Worm (Caenorhabditis elegans) whole organism, dauer: ENCODE measurements around the gene H25K10.1.

ENCODE experiments used
- unc-62 ChIP-seq: sonication (generic microtip); optimal IDR thresholded peaks from 2 replicates; lab custom pipeline; 2017; ENCODE audit warnings: missing biosample characterization, missing genetic modification reagents, missing genetic modification characterization

H25K10.1 gene

DNA sequence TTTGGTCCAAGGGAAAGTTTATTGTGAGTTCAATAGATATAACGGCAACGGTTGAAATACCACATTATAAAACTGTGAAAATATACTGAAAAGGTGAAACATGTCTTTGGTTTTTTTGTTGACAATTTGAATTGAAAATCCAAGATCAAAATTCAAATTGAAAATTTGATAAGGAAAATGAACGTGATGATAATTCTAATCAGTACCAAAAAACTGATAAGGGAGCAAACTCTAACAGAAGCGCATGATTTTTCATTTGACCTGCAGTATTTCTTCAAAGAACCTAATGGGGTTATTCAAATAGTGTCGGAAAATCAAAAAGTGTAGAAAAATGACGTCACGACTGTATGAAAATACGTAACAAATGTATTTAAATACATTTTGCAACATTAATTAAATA, 1.2 kb downstream of the H25K10.1 start:
- no peak for TF ChIP-seq unc-62 (GFP tag; lab: Kevin White, UChicago)

DNA sequence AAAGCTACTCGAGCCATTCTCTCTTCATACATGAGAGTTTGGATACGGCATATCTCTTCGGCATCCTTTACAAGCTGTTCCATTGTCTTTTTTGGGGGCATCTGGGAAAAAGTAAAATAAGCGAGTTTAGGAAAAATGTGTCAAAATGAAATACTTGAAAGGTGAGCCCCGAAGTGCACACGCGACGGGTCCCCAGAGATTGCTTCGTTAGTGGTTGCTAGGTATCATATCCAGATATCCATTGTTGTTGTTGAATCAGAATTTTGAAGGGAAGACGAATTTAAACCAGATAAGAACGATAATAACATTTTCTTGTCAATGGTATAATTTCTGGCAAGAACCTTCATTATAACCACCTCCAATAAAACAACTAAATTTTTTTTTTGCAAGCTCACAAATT, 8.7 kb downstream of the H25K10.1 start, which contains the start of gene H25K10.2:
Gene H25K10.2 (minus strand): TSS at position 101 of the 400 bp plus-strand sequence.
- TF ChIP-seq unc-62 (GFP tag; lab: Kevin White, UChicago): no peak

DNA sequence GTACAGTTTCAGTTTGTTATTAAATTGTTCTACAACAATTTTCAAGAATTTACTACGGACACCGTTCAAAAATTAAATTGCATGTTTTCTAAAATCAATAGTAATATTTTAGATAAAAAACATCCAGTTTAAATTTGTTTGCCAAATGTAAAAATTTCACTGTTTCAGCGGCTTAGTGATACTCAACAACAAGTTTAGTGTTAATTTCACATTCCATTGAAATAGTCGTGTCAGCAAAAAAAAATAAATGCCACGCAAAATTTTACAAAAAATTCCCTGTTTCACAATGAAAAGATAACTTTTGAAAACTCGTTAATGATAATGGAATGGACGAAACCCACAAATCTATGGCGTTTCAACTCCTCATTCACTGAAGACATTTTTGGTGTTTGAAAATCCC, 14.0 kb downstream of the H25K10.1 start:
- TF ChIP-seq unc-62 (GFP tag; lab: Kevin White, UChicago): no peak

DNA sequence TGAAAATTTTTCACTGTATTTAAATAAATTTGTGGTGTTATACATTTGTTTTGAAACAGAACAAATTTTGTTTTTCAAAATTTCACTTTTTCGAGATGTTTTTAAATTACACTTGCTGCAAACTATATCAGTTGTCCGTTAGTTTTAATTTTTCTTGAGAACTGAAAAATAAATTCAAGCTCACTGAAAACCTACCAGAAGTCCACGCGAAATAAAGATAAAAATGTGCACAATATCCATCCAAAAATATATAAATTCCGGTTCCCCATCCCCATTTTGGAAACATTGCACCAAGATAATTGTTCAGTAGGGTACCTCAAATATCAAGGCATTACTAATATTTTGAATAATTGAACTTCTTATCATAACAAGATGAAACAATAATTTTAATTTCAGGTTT, 18.5 kb downstream of the H25K10.1 start:
- TF ChIP-seq unc-62 (GFP tag; lab: Kevin White, UChicago): no peak

DNA sequence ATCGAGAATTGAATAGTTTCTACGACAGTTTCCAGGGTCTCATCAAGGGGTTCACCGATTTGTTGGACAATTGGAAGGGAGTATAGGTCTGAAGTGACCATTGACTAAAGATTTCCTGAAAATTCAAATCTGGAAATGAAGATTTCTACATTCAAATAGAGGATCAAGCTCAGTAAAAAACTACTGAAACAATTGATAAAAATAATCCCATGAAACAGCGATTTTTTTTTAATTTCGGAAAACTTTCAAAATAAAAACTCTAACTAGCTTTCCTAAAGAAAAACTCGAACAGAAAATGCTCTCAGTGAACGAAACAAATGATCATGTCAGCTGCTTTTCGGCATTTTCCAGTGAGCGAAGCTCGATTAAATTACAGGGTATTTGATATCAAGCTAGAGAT, 19.4 kb downstream of the H25K10.1 start, which contains the start of gene srv-11:
Gene srv-11 (minus strand): TSS at position 101 of the 400 bp plus-strand sequence.
- no peak for TF ChIP-seq unc-62 (GFP tag; lab: Kevin White, UChicago)

DNA sequence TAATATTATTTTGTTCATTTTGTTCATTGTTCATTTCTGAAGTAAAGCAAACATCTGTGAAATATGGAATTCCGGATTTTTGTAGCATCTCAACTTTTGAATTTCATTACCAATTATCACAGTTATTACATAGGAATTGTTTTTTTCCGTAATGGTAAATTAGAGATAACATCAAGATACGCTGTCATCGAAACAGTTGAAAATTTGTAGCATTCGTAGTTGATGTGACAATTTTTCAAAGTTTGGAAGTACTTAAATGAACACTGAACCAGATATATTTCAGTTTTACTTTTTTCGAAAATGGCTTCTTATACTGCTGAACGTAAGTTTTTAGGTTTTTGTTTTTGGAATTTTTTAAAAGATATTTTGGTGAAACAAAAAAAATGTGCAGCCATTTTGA, 23.6 kb downstream of the H25K10.1 start, which contains the start of gene H25K10.4:
Gene H25K10.4 (plus strand): TSS at position 301 of the 400 bp plus-strand sequence.
- TF ChIP-seq unc-62 (GFP tag; lab: Kevin White, UChicago): no peak

DNA sequence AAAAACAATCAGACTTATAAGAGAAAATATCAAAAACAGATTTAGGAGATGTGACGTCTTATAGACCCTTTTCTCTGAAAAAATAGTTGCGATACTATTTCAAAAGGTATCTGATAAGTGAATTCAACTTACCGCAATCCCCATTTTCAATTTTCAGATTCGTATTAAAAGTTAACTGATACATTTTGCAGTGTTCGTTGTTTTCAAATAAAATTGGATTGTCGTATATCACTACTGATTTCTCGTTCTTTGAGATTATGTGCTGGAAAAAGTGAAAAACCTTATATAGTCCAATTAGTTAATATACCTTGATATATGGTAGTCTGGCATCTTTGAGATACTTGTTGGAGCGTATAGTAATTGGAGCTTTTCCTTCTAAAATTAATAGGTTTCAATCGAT, 28.3 kb downstream of the H25K10.1 start:
- TF ChIP-seq unc-62 (GFP tag; lab: Kevin White, UChicago): no peak

DNA sequence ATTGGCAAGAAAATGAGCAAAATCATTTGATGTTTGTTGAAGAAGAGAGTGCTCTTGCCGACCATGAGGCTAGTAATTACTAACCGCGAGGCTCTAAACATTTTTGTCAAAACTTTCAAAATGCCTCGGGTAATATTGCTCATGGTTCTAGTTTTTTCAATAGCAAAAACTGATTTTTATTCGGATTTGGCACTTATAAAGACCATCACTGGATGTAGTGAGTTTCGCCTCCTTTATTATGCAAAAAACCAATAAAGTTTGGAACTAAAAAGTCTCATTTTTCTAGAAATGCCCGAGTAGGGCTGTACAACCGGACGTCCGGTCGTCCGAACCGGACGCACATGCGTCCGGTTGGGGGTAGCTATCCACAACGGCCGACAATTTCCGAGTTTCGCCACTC, 30.9 kb downstream of the H25K10.1 start, which contains the start of the genes hpa-1 and irld-39:
Gene hpa-1 (minus strand): TSS at position 101 of the 400 bp plus-strand sequence.
Gene irld-39 (plus strand): TSS at position 121 of the 400 bp plus-strand sequence.
- TF ChIP-seq unc-62 (GFP tag; lab: Kevin White, UChicago): no peak

DNA sequence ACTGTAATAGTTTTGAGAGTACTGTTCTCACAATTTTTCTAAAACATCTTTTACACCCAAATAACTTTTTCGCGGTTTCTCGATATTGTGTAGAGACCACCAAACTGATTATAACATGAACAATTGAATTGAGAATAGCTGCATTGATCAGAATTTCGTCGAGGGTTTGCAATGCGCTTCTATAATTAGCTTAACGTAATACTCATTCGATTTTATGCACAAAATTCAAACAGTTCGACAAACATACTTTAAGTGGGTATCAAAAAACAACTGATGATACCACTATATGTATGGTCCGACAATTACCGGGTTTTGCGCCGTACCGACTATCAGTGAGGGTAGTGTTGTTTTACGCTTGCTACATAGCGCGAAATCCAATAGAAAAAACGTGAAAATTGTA, 34.7 kb downstream of the H25K10.1 start:
- no peak for TF ChIP-seq unc-62 (GFP tag; lab: Kevin White, UChicago)

DNA sequence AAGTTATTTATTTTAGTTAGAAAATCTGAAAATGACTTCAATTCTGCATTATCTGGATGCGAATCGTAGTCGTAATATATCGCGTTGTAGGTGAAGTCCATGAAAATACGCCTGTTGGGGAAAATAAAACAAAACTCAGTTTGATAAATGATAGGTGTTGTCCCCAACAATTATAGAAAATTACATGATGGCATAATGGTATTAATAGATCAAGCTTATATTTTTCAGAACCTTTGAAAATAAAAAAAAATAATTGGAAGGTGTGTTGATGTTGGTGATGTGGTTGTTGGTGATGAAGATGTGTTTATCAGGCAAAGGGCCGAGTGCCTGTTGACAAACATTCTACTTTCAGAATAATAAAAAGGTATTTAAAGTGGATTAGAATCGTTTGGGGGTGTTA, 36.4 kb downstream of the H25K10.1 start, which contains the start of gene srw-61:
Gene srw-61 (minus strand): TSS at position 101 of the 400 bp plus-strand sequence.
- TF ChIP-seq unc-62 (GFP tag; lab: Kevin White, UChicago): no peak

DNA sequence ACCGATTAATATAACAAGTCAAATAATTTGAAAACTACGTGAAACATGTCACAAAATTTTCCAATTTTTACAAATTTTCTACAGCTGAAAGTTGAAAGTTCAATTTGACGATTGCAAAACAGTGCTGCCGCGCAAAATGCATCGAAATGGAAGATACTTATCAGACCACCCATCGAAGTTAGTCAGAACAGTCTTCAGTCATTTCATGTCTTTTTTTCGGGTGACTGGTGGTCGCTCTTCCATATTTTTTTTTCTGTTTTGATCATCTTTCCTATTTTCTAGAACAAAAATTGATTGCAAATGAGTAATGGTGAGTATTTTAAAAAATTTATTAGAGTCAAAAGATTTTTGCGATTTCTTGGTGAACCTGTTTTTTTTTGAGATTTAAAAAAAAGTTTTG, 45.0 kb downstream of the H25K10.1 start, which contains the start of gene F38C2.1:
Gene F38C2.1 (plus strand): TSS at position 301 of the 400 bp plus-strand sequence.
- no peak for TF ChIP-seq unc-62 (GFP tag; lab: Kevin White, UChicago)

DNA sequence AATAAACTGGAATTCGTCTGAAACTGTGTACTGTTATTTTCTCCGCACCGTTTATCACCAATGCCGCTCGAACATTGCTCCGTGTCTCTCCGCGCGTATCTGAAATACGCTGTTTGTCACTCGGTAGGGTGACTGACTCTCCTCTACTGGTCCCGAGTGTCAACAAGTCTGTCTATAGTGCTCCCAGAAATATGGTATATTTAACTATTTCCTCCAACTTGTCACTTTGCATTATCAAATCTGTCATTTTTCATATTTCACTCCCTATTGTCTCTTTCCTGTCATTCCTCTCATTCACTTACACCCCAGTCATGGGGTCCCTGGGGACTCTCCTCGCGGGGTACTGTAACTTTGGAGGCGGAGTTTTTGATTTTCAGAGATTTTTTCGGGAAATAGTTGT, 52.3 kb downstream of the H25K10.1 start, which contains the start of gene hlh-17:
Gene hlh-17 (plus strand): TSS at position 301 of the 400 bp plus-strand sequence.
- TF ChIP-seq unc-62 (GFP tag; lab: Kevin White, UChicago): no peak
